Worm (Caenorhabditis elegans): ENCODE results near the gene F29G6.1.

- no peak for TF ChIP-seq unc-62 (GFP tag; optimal IDR thresholded peaks at IDR 0.05)
- TF ChIP-seq unc-130 (tag; optimal IDR thresholded peaks at IDR 0.05) = no peak
Measured at ce11 chrX:11533543-11534003, 31.5 kb downstream of the F29G6.1 start, which contains the start of gene C35C5.8.
